Worm (Caenorhabditis elegans) whole organism, young adult: ENCODE results near the gene acp-1.

Experiments used
- B0261.1 ChIP-seq: sonication (generic microtip); optimal IDR thresholded peaks from 2 replicates; lab custom pipeline; 2016; ENCODE audit warnings: mild to moderate bottlenecking, missing genetic modification characterization, moderate library complexity, missing compliant biosample characterization
- B0336.3 ChIP-seq: fragments of 200-800 bp; sonication (Bioruptor generic); IDR thresholded peaks from 2 replicates; pipeline ENCODE4 v1.3.6; 2022; ENCODE audit warnings: missing genetic modification characterization, missing compliant biosample characterization
- C17E4.6 ChIP-seq: fragments of 200-800 bp; sonication (Bioruptor generic); IDR thresholded peaks from 2 replicates; pipeline ENCODE4 v1.3.6; 2022; ENCODE audit warnings: missing genetic modification reagents, missing genetic modification characterization, missing compliant biosample characterization
- F10E7.11 ChIP-seq: sonication (generic microtip); optimal IDR thresholded peaks from 2 replicates; lab custom pipeline; 2017; ENCODE audit warnings: mild to moderate bottlenecking, missing genetic modification characterization, moderate library complexity, missing compliant biosample characterization
- F22D6.2 ChIP-seq: sonication (generic microtip); optimal IDR thresholded peaks from 2 replicates; lab custom pipeline; 2016; ENCODE audit warnings: mild to moderate bottlenecking, missing genetic modification characterization, missing compliant biosample characterization
- F23B12.7 ChIP-seq: sonication (generic microtip); optimal IDR thresholded peaks from 2 replicates; lab custom pipeline; 2017; ENCODE audit warnings: missing genetic modification characterization, mild to moderate bottlenecking, missing compliant biosample characterization, antibody characterized with exemption, moderate library complexity; ENCODE audit not compliant: insufficient read depth
- F49E8.2 ChIP-seq: sonication (generic microtip); optimal IDR thresholded peaks from 3 replicates; lab custom pipeline; 2017; ENCODE audit warnings: missing genetic modification characterization, mild to moderate bottlenecking, missing compliant biosample characterization, antibody characterized with exemption, moderate library complexity; ENCODE audit not compliant: insufficient read depth
- F55B11.4 ChIP-seq: sonication (generic microtip); optimal IDR thresholded peaks from 2 replicates; lab custom pipeline; 2016; ENCODE audit warnings: missing compliant biosample characterization, missing genetic modification characterization, borderline replicate concordance; ENCODE audit not compliant: insufficient read depth
- F57A8.1 ChIP-seq: fragments of 200-800 bp; sonication (Bioruptor generic); optimal IDR thresholded peaks from 2 replicates; lab custom pipeline; 2018; ENCODE audit warnings: mild to moderate bottlenecking, missing genetic modification characterization, moderate library complexity, missing compliant biosample characterization
- T07F8.4 ChIP-seq: sonication (generic microtip); optimal IDR thresholded peaks from 2 replicates; lab custom pipeline; 2016; ENCODE audit warnings: mild to moderate bottlenecking, missing genetic modification characterization, moderate library complexity, missing compliant biosample characterization
- Y53G8AR.9 ChIP-seq: fragments of 200-800 bp; sonication (Bioruptor generic); conservative IDR thresholded peaks from 2 replicates; pipeline ENCODE4 v1.3.6; 2022; ENCODE audit warnings: missing genetic modification reagents, missing genetic modification characterization, missing compliant biosample characterization
- Y67H2A.10 ChIP-seq: fragments of 200-800 bp; sonication (Bioruptor generic); conservative IDR thresholded peaks from 2 replicates; pipeline ENCODE4 v1.3.6; 2022; ENCODE audit warnings: missing genetic modification reagents, missing genetic modification characterization, missing compliant biosample characterization
- ZK185.1 ChIP-seq: sonication (generic microtip); optimal IDR thresholded peaks from 2 replicates; lab custom pipeline; 2016; ENCODE audit warnings: mild to moderate bottlenecking, missing genetic modification characterization, missing compliant biosample characterization; ENCODE audit not compliant: poor library complexity, severe bottlenecking
- ama-1 ChIP-seq, 3 experiments: fragments of 150-350 bp in 1 of 3; sonication (generic microtip) in 2 of 3; optimal IDR thresholded peaks; 2 replicates each; lab custom pipeline; 2014 to 2018; ENCODE audit warnings: missing biosample characterization in 2 of 3, missing genetic modification characterization in 2 of 3, missing genetic modification reagents in 2 of 3
- aptf-2 ChIP-seq: fragments of 200-800 bp; sonication (Bioruptor generic); conservative IDR thresholded peaks from 2 replicates; pipeline ENCODE4 v1.3.6; 2022; ENCODE audit warnings: missing genetic modification reagents, missing genetic modification characterization, missing compliant biosample characterization
- athp-1 ChIP-seq: sonication (generic microtip); optimal IDR thresholded peaks from 2 replicates; lab custom pipeline; 2017; ENCODE audit warnings: mild to moderate bottlenecking, missing genetic modification characterization, missing compliant biosample characterization
- attf-5 ChIP-seq: fragments of 200-800 bp; sonication (Bioruptor generic); optimal IDR thresholded peaks from 2 replicates; lab custom pipeline; 2018; ENCODE audit warnings: mild to moderate bottlenecking, missing genetic modification characterization, missing compliant biosample characterization
- attf-6 ChIP-seq: fragments of 200-800 bp; sonication (Bioruptor generic); IDR thresholded peaks from 2 replicates; pipeline ENCODE4 v1.3.6; 2022; ENCODE audit warnings: missing genetic modification reagents, missing genetic modification characterization, missing compliant biosample characterization
- bed-1 ChIP-seq: fragments of 200-800 bp; sonication (Bioruptor generic); IDR thresholded peaks from 2 replicates; pipeline ENCODE4 v1.3.6; 2022; ENCODE audit warnings: missing genetic modification reagents, missing genetic modification characterization, missing compliant biosample characterization
- bed-2 ChIP-seq: fragments of 200-800 bp; sonication (Bioruptor generic); IDR thresholded peaks from 2 replicates; pipeline ENCODE4 v1.3.6; 2022; ENCODE audit warnings: missing genetic modification reagents, missing genetic modification characterization, missing compliant biosample characterization
- ceh-27 ChIP-seq: fragments of 200-800 bp; sonication (Bioruptor generic); optimal IDR thresholded peaks from 2 replicates; lab custom pipeline; 2018; ENCODE audit warnings: mild to moderate bottlenecking, missing genetic modification characterization, moderate library complexity, missing compliant biosample characterization
- ceh-40 ChIP-seq: fragments of 200-800 bp; sonication (Bioruptor generic); IDR thresholded peaks from 2 replicates; pipeline ENCODE4 v1.3.6; 2022; ENCODE audit warnings: missing genetic modification characterization, missing compliant biosample characterization
- die-1 ChIP-seq: sonication (generic microtip); optimal IDR thresholded peaks from 2 replicates; lab custom pipeline; 2016; ENCODE audit warnings: missing genotype, mild to moderate bottlenecking, missing genetic modification characterization, missing compliant biosample characterization
- efl-1 ChIP-seq: fragments of 150-350 bp; optimal IDR thresholded peaks from 2 replicates; lab custom pipeline; 2014; ENCODE audit warnings: missing biosample characterization, missing genetic modification reagents, missing genetic modification characterization
- egl-18 ChIP-seq: fragments of 200-800 bp; sonication (Bioruptor generic); IDR thresholded peaks from 2 replicates; pipeline ENCODE4 v1.3.6; 2022; ENCODE audit warnings: missing genetic modification reagents, missing genetic modification characterization, missing compliant biosample characterization
- egl-44 ChIP-seq: fragments of 200-800 bp; sonication (Bioruptor generic); IDR thresholded peaks from 2 replicates; pipeline ENCODE4 v1.3.6; 2022; ENCODE audit warnings: missing genetic modification reagents, missing genetic modification characterization, missing compliant biosample characterization
- egrh-3 ChIP-seq: fragments of 200-800 bp; sonication (Bioruptor generic); IDR thresholded peaks from 2 replicates; pipeline ENCODE4 v1.3.6; 2022; ENCODE audit warnings: missing genetic modification reagents, missing genetic modification characterization, missing compliant biosample characterization
- fkh-3 ChIP-seq: sonication (generic microtip); optimal IDR thresholded peaks from 2 replicates; lab custom pipeline; 2016; ENCODE audit warnings: mild to moderate bottlenecking, missing genetic modification characterization, missing compliant biosample characterization
- him-1 ChIP-seq: sonication (generic microtip); optimal IDR thresholded peaks from 2 replicates; lab custom pipeline; 2016; ENCODE audit warnings: missing genotype, missing genetic modification reagents, missing genetic modification characterization, missing compliant biosample characterization
- hmg-20 ChIP-seq: fragments of 200-800 bp; sonication (Bioruptor generic); IDR thresholded peaks from 2 replicates; pipeline ENCODE4 v1.3.6; 2022; ENCODE audit warnings: missing genetic modification reagents, missing genetic modification characterization, missing compliant biosample characterization
- lag-1 ChIP-seq: fragments of 200-800 bp; sonication (Bioruptor generic); IDR thresholded peaks from 2 replicates; pipeline ENCODE4 v1.3.6; 2022; ENCODE audit warnings: missing genetic modification reagents, missing genetic modification characterization, missing compliant biosample characterization
- let-607 ChIP-seq, 2 experiments: fragments of 200-800 bp in 1 of 2; sonication (Bioruptor generic) in 1 of 2; sonication (generic microtip) in 1 of 2; optimal IDR thresholded peaks; 2 replicates each; lab custom pipeline; 2016 to 2018; ENCODE audit warnings: mild to moderate bottlenecking in 2 of 2, missing compliant biosample characterization in 2 of 2, missing genetic modification characterization in 2 of 2, moderate library complexity in 2 of 2, missing genotype in 1 of 2
- lir-1 ChIP-seq: fragments of 200-800 bp; sonication (Bioruptor generic); conservative IDR thresholded peaks from 2 replicates; pipeline ENCODE4 v1.3.6; 2022; ENCODE audit warnings: missing genetic modification reagents, missing genetic modification characterization, missing compliant biosample characterization
- lsy-27 ChIP-seq: sonication (generic microtip); optimal IDR thresholded peaks from 2 replicates; lab custom pipeline; 2017; ENCODE audit warnings: missing genetic modification characterization, mild to moderate bottlenecking, missing compliant biosample characterization, antibody characterized with exemption, missing genotype, borderline replicate concordance; ENCODE audit not compliant: insufficient read depth
- madf-6 ChIP-seq: fragments of 200-800 bp; sonication (Bioruptor generic); IDR thresholded peaks from 2 replicates; pipeline ENCODE4 v1.3.6; 2022; ENCODE audit warnings: missing genetic modification reagents, missing genetic modification characterization, missing compliant biosample characterization
- nhr-120 ChIP-seq: fragments of 200-800 bp; sonication (Bioruptor generic); IDR thresholded peaks from 2 replicates; pipeline ENCODE4 v1.3.6; 2022; ENCODE audit warnings: missing genetic modification characterization, missing compliant biosample characterization
- nhr-179 ChIP-seq: sonication (generic microtip); optimal IDR thresholded peaks from 2 replicates; lab custom pipeline; 2016; ENCODE audit warnings: mild to moderate bottlenecking, missing genetic modification characterization, missing compliant biosample characterization
- nhr-80 ChIP-seq: sonication (generic microtip); optimal IDR thresholded peaks from 2 replicates; lab custom pipeline; 2016; ENCODE audit warnings: missing genetic modification characterization, missing compliant biosample characterization
- nhr-90 ChIP-seq: sonication (generic microtip); optimal IDR thresholded peaks from 2 replicates; lab custom pipeline; 2016; ENCODE audit warnings: missing genotype, mild to moderate bottlenecking, missing genetic modification characterization, missing compliant biosample characterization
- pha-4 ChIP-seq: fragments of 150-350 bp; sonication (generic microtip); optimal IDR thresholded peaks from 2 replicates; lab custom pipeline; 2014; ENCODE audit warnings: missing biosample characterization, missing genetic modification reagents, missing genetic modification characterization
- rpc-1 ChIP-seq, 2 experiments: fragments of 150-350 bp in 1 of 2; sonication (generic microtip) in 1 of 2; optimal IDR thresholded peaks; 2 replicates each; lab custom pipeline; 2014 to 2018; ENCODE audit warnings: missing biosample characterization in 1 of 2, missing genetic modification characterization in 1 of 2, missing genetic modification reagents in 1 of 2, missing genotype in 1 of 2
- somi-1 ChIP-seq: fragments of 200-800 bp; sonication (Bioruptor generic); optimal IDR thresholded peaks from 2 replicates; lab custom pipeline; 2018; ENCODE audit warnings: mild to moderate bottlenecking, missing genetic modification characterization, missing compliant biosample characterization
- tlf-1 ChIP-seq: fragments of 200-800 bp; sonication (Bioruptor generic); optimal IDR thresholded peaks from 2 replicates; lab custom pipeline; 2018; ENCODE audit warnings: mild to moderate bottlenecking, missing genetic modification characterization, missing compliant biosample characterization
- ztf-26 ChIP-seq: sonication (generic microtip); optimal IDR thresholded peaks from 2 replicates; lab custom pipeline; 2017; ENCODE audit warnings: missing genetic modification characterization, missing compliant biosample characterization
- ztf-3 ChIP-seq: fragments of 200-800 bp; sonication (Bioruptor generic); optimal IDR thresholded peaks from 2 replicates; lab custom pipeline; 2018; ENCODE audit warnings: mild to moderate bottlenecking, missing genetic modification characterization, missing compliant biosample characterization

The acp-1 gene

ce11 chrX:3375320-3375719 is 9.9 kb downstream of the acp-1 start:
- no peak for TF ChIP-seq ZK185.1

ce11 chrX:3374642-3375041 is 10.6 kb downstream of the acp-1 start, which contains the start of gene clc-3:
Gene clc-3 (minus strand): TSS chrX:3374742.
- TF ChIP-seq lag-1 (no peak), T07F8.4 (tag; lab: Kevin White, UChicago) (no peak), F10E7.11 (tag; lab: Kevin White, UChicago) (no peak), egrh-3 (GFP tag; lab: Robert Waterston, UW) (no peak), egl-44 (no peak), attf-6 (GFP tag; lab: Robert Waterston, UW) (no peak), efl-1 (no peak), tlf-1 (no peak), die-1 (tag; lab: Kevin White, UChicago) (no peak), ceh-27 (GFP tag; lab: Kevin White, UChicago) (no peak), nhr-179 (tag; lab: Kevin White, UChicago) (no peak), Y53G8AR.9 (no peak), C17E4.6 (no peak), athp-1 (tag; lab: Kevin White, UChicago) (no peak), egl-18 (GFP tag; lab: Robert Waterston, UW) (no peak), bed-1 (GFP tag; lab: Robert Waterston, UW) (no peak)

ce11 chrX:3371264-3371663 is 14.0 kb downstream of the acp-1 start:
- peak; percentile 63 for TF ChIP-seq lsy-27
- no peak for TF ChIP-seq bed-2 (GFP tag; lab: Robert Waterston, UW)
- TF ChIP-seq F57A8.1 (GFP tag; lab: Kevin White, UChicago): peak; percentile 59
- peak; percentile 5 to 25 for TF ChIP-seq let-607 (tag; optimal IDR thresholded peaks at IDR 0.05; lab: Kevin White, UChicago)
- TF ChIP-seq B0336.3 (GFP tag; lab: Robert Waterston, UW): peak; percentile 55; the same call in 1 of the 2 replicates
- 0 out of 2 replicates have a peak, but pooled peaks have one; percentile 60 for TF ChIP-seq nhr-120 (GFP tag; lab: Robert Waterston, UW)
- TF ChIP-seq fkh-3 (tag; lab: Kevin White, UChicago): peak; percentile 33
- no peak for TF ChIP-seq F22D6.2
- peak; percentile 94 for TF ChIP-seq rpc-1 (optimal IDR thresholded peaks at IDR 0.05; lab: Kevin White, UChicago)
- peak; percentile 91 for TF ChIP-seq rpc-1 (tag; optimal IDR thresholded peaks at IDR 0.05; lab: Kevin White, UChicago)
- TF ChIP-seq nhr-80 (tag; lab: Kevin White, UChicago): peak; percentile 23
- peak; percentile 42 for TF ChIP-seq attf-5 (GFP tag; lab: Kevin White, UChicago)
- 0 out of 2 replicates have a peak, but pooled peaks have one; percentile 21 for TF ChIP-seq lir-1 (GFP tag; lab: Robert Waterston, UW)
- peak; percentile 55 for TF ChIP-seq F23B12.7 (tag; lab: Kevin White, UChicago)
- peak; percentile 51 for TF ChIP-seq ztf-26 (tag; lab: Kevin White, UChicago)
- no peak for TF ChIP-seq pha-4
- TF ChIP-seq F49E8.2 (tag; lab: Kevin White, UChicago): no peak
- TF ChIP-seq B0261.1 (tag; lab: Kevin White, UChicago): peak; percentile 95
- TF ChIP-seq madf-6 (GFP tag; lab: Robert Waterston, UW): peak; percentile 52; the same call in 1 of the 2 replicates
- TF ChIP-seq hmg-20: peak; percentile 85
- TF ChIP-seq Y67H2A.10: peak; percentile 65
- TF ChIP-seq somi-1: peak; percentile 26
- TF ChIP-seq him-1 (tag; lab: Kevin White, UChicago): peak; percentile 85
- TF ChIP-seq bed-1 (GFP tag; lab: Robert Waterston, UW): 0 out of 2 replicates have a peak, but pooled peaks have one; percentile 33
- TF ChIP-seq ztf-3 (GFP tag; lab: Kevin White, UChicago): peak; percentile 52
- TF ChIP-seq egl-18 (GFP tag; lab: Robert Waterston, UW): 0 out of 2 replicates have a peak, but pooled peaks have one; percentile 55
- peak; percentile 81; the same call in 1 of the 2 replicates for TF ChIP-seq ceh-40 (GFP tag; lab: Robert Waterston, UW)
- no peak for TF ChIP-seq aptf-2 (GFP tag; lab: Robert Waterston, UW)
- TF ChIP-seq ama-1 (optimal IDR thresholded peaks at IDR 0.05; lab: Kevin White, UChicago): no peak
- TF ChIP-seq ama-1 (GFP tag; optimal IDR thresholded peaks at IDR 0.05; lab: Kevin White, UChicago): peak; percentile 75 to 90
- no peak for TF ChIP-seq F55B11.4 (tag; lab: Kevin White, UChicago)
- TF ChIP-seq nhr-90 (tag; lab: Kevin White, UChicago): peak; percentile 78
